Fruit fly (Drosophila melanogaster) whole organism: ENCODE measurements around the gene CG8003.

Experiments
- CG8478 ChIP-seq: fragments of >200 bp; optimal IDR thresholded peaks from 2 replicates; lab custom pipeline; 2018; ENCODE audit warnings: inconsistent platforms
- Dll ChIP-seq: fragments of >200 bp; optimal IDR thresholded peaks from 2 replicates; lab custom pipeline; 2017
- EcR ChIP-seq, 2 experiments: fragments of >200 bp; optimal IDR thresholded peaks; 2 replicates each; lab custom pipeline; 2017; ENCODE audit warnings: missing biosample characterization in 2 of 2, missing genetic modification characterization in 2 of 2, missing genetic modification reagents in 2 of 2
- pan ChIP-seq: fragments of >200 bp; optimal IDR thresholded peaks from 2 replicates; lab custom pipeline; 2017
- psq ChIP-seq: fragments of >200 bp; optimal IDR thresholded peaks from 2 replicates; lab custom pipeline; 2017
- usp ChIP-seq: fragments of >200 bp; optimal IDR thresholded peaks from 2 replicates; lab custom pipeline; 2017; ENCODE audit warnings: missing biosample characterization, missing genetic modification characterization, mixed read lengths

The CG8003 gene

DNA sequence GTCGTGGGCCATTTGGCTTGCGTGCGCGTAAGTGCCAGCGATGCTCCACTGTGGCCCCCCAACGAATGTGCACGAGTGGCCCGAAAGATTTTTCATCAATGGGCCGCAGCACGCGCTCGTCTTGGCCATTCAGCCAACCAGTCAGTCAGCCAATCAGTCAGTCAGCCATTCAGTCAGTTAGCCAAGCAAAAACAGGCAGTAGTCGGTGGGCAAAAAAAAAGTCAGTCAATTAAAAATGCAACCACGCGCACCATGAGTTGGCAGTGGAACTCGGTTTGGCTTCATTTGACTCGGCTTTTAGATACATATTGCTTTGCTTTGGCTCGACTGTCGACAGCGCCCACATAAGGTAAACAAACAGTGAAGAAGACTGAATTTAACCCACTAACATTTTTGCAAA lies 15.3 kb upstream of the CG8003 start:
- TF ChIP-seq pan (lab: Kevin White, UChicago), result no peak
- TF ChIP-seq psq (lab: Kevin White, UChicago), result no peak
- no peak for TF ChIP-seq EcR (GFP tag; optimal IDR thresholded peaks at IDR 0.05; lab: Kevin White, UChicago)
- no peak for TF ChIP-seq CG8478 (lab: Kevin White, UChicago)
- TF ChIP-seq usp, result no peak
- TF ChIP-seq Dll (lab: Kevin White, UChicago), result no peak

DNA sequence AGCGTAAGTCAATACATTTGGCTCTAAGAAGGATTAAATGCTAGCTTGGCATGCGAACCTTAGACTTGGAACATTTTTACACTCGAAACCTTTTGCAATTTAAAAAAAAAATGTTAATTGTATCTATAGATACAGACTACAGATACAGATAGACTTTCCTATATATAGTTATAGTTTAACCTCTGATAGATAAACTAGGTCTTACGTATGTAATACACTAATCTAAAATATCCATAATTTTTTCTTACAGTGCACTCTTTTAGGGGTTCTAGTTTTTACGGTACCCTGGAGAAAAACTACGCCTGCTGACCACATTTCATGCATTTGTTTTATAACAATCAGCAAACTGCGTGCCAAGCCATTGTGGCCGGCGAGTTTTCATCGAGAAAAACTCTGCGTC lies 14.1 kb upstream of the CG8003 start:
- TF ChIP-seq Dll (lab: Kevin White, UChicago) (no peak), EcR (GFP tag; optimal IDR thresholded peaks at IDR 0.05; lab: Kevin White, UChicago) (no peak), psq (lab: Kevin White, UChicago) (no peak), CG8478 (lab: Kevin White, UChicago) (no peak), pan (lab: Kevin White, UChicago) (no peak), usp (no peak)

DNA sequence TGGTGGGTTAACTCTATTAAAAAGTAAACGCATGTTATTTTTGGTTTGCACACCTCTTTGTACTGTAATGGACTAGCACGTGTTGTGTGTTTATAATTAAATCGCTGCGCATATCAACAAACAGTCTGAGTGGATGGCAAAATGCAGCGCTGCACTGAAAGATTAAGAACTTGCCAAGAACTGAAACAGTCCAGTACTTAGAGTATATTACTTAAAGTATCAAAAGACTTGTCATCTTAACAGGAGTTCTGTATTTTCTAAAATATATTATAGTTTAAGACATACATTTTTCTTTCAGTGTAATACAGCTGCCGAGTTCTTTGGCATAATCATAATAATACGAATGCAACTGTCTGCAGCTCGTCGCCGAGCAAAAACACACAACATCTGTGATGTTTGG lies 12.8 kb upstream of the CG8003 start:
- TF ChIP-seq CG8478 (lab: Kevin White, UChicago) (no peak), Dll (lab: Kevin White, UChicago) (no peak)

DNA sequence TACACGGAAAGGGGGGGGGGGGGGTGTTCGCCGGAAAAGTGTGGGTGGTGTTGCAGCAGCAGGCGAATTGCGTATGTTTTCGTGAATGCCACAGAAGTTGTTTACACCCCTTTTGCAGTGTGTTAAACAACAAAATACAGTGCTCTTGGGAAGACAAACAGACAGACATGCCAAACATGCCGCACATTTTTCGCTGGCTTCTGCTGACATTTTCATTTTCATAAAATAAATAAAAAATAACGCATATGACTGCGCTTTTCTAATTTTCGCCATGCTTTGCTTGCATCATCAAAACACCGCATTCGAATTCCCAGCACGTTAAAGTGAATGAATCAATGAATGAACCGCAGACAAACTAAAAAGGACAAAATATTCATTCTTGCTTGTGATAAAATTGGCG lies 10.0 kb upstream of the CG8003 start:
- no peak for TF ChIP-seq CG8478 (lab: Kevin White, UChicago)
- no peak for TF ChIP-seq psq (lab: Kevin White, UChicago)
- TF ChIP-seq usp, result no peak
- no peak for TF ChIP-seq pan (lab: Kevin White, UChicago)
- TF ChIP-seq Dll (lab: Kevin White, UChicago), result no peak
- no peak for TF ChIP-seq EcR (GFP tag; optimal IDR thresholded peaks at IDR 0.05; lab: Kevin White, UChicago)

- TF ChIP-seq psq (lab: Kevin White, UChicago) (no peak), EcR (GFP tag; optimal IDR thresholded peaks at IDR 0.05; lab: Kevin White, UChicago) (no peak), pan (lab: Kevin White, UChicago) (no peak), usp (no peak), Dll (lab: Kevin White, UChicago) (no peak), CG8478 (lab: Kevin White, UChicago) (no peak)
Measured at dm6 chr3L:10652487-10652886, 8.8 kb upstream of the CG8003 start.

DNA sequence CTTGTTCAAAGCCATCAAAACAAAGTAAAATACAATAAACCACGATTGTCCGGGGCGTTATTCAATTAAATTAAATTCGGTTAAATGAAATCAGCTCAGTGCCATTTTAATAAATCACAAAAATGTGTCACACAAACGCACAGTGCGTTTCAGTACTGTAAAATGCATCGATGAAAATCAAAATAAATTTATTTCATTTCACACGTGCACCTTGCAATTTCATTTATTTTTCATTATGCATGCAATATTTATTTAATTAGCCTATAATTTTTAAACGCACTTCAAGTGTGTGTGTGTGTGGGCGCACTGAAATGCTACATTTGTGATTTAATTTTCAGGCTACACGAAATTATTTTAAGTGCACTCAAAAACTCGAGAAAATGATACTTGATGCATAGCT lies 6.8 kb upstream of the CG8003 start:
- no peak for TF ChIP-seq CG8478 (lab: Kevin White, UChicago)
- no peak for TF ChIP-seq psq (lab: Kevin White, UChicago)
- TF ChIP-seq Dll (lab: Kevin White, UChicago), result no peak
- TF ChIP-seq usp, result no peak
- TF ChIP-seq pan (lab: Kevin White, UChicago), result no peak
- no peak for TF ChIP-seq EcR (GFP tag; optimal IDR thresholded peaks at IDR 0.05; lab: Kevin White, UChicago)

DNA sequence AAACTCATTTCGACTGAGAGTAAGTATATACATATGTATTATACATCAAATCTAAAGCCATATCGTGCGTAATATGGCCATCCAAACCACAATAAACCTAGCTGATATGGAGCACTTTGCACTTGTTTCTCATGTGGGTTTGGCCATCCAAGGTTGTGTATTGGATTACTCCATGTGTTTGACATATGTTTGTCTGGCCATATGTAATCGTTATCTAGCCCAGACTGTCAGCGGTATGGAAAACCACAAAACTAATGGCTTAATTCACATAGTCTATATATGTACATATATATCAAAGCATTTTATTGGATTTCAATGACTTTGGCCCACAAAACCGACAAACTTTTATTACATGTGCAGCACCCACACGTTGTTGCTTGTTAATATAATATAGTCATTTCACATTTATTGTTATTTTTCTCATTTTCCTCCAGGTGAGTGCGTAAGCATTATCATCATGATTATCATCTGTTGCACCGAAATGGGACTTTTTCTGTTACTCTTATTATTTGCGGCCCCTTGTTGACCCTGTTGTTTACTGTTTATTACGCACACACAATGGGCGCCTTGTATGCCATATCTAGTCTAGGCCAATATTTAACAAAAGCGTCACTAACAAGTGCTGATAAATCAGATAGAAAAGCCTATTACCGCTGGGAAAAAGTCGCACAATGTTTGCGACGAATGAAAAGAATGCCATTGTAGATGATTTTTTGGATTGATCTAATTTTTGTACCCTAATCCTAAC lies 4.7 kb upstream of the CG8003 start:
- TF ChIP-seq CG8478 (lab: Kevin White, UChicago), result no peak
- TF ChIP-seq EcR (GFP tag; optimal IDR thresholded peaks at IDR 0.05; lab: Kevin White, UChicago), result no peak
- no peak for TF ChIP-seq Dll (lab: Kevin White, UChicago)
- TF ChIP-seq usp, result no peak
- TF ChIP-seq psq (lab: Kevin White, UChicago), result no peak
- no peak for TF ChIP-seq pan (lab: Kevin White, UChicago)

DNA sequence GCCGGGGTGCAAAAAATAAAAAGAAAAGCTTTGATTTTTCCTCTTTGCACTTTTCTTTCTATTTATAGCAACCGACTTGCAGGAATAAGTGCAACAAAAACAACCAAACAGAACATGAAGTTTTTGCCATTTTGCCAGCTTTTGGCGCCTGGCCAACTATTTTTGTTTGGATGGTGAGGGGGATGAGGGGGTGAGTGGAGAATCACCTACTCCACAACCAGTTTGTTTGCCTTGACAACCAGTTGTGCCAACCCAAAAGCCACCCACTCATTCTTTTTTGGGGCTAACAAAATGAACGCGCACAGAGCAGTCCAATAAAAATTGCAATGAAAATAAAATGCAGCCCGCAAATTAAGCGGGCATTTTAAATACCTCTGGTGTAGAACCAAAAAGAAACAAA lies 4.0 kb upstream of the CG8003 start:
- no peak for TF ChIP-seq Dll (lab: Kevin White, UChicago)
- no peak for TF ChIP-seq pan (lab: Kevin White, UChicago)
- TF ChIP-seq CG8478 (lab: Kevin White, UChicago), result no peak
- TF ChIP-seq EcR (GFP tag; optimal IDR thresholded peaks at IDR 0.05; lab: Kevin White, UChicago), result no peak
- TF ChIP-seq usp, result no peak
- TF ChIP-seq psq (lab: Kevin White, UChicago), result no peak

dm6 chr3L:10658362-10659127 lies 2.7 kb upstream of the CG8003 start:
- no peak for TF ChIP-seq Dll (lab: Kevin White, UChicago)
- TF ChIP-seq usp, result no peak
- no peak for TF ChIP-seq pan (lab: Kevin White, UChicago)
- no peak for TF ChIP-seq EcR (GFP tag; optimal IDR thresholded peaks at IDR 0.05; lab: Kevin White, UChicago)
- no peak for TF ChIP-seq CG8478 (lab: Kevin White, UChicago)
- TF ChIP-seq psq (lab: Kevin White, UChicago), result no peak

- TF ChIP-seq usp (no peak), CG8478 (lab: Kevin White, UChicago) (no peak)
Measured at dm6 chr3L:10659524-10659923, 1.8 kb upstream of the CG8003 start.

DNA sequence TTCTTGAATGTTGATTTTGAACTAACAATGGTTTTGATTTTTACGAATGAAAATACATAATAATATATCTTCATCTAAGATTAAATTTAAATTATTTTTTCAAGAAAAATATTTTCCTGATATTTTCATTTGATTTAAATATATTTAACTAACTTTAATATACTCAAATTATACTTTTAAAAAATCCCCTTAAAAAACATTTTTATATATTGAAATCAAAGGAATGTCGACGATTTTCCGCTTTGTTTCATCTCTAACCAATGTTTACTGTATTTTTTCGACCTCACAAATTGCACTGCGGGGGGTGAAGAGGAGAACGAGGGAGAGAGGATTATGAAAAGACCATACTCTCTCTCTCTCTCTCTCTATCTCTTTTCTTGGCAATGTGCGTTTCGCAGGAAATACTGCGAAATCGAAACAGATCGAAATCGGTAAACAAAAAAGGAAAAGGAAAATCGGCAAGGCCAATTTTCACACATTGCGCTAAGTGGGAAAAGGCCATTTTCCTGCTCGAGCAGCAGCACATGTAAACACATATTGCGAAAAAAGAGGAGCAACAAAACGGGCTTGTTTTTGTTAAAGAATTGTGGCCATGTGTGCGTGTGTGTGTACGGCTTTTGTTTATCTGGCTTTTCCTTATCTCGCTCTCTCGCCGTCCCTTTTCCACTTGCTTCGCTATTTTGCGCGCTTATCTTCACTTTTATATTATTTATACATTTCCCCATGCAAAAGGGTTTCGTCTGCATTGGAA lies 1.1 kb upstream of the CG8003 start:
- TF ChIP-seq pan (lab: Kevin White, UChicago) (no peak), usp (no peak), psq (lab: Kevin White, UChicago) (no peak), CG8478 (lab: Kevin White, UChicago) (no peak), EcR (GFP tag; optimal IDR thresholded peaks at IDR 0.05; lab: Kevin White, UChicago) (no peak), Dll (lab: Kevin White, UChicago) (no peak)
